Worm (Caenorhabditis elegans): ENCODE data around the gene F52D2.7.

DNA sequence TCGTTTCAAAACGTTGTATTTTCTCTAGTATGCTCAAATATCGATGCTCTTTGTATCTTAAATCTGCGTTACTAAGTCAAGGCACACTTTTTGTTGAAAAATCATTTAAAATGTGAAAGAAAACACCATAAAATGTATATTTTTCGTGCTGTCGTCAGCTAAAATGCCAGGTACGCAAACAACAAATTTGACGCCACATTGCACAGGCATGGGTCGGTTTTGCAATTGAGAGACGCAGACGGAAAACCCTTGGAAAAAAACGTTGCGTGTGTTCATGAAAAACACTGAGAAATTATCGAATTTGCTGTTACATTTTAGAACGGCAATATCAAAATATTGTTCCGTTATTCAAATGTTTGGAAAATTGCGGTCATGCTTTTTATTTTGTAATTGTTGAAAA is 2.5 kb downstream of the F52D2.7 start:
- TF ChIP-seq tbx-11 (GFP tag; IDR thresholded peaks at IDR 0.05) = no peak
- no peak for TF ChIP-seq tra-4 (tag; optimal IDR thresholded peaks at IDR 0.05)
- peak; percentile 29 for TF ChIP-seq F13C5.2 (tag; optimal IDR thresholded peaks at IDR 0.05)
- no peak for TF ChIP-seq ama-1 (optimal IDR thresholded peaks at IDR 0.05)
- TF ChIP-seq scrt-1 (GFP tag; IDR thresholded peaks at IDR 0.05) = no peak
- no peak for TF ChIP-seq hnd-1 (tag; optimal IDR thresholded peaks at IDR 0.05)
- TF ChIP-seq ets-7 (tag; optimal IDR thresholded peaks at IDR 0.05) = no peak
- no peak for TF ChIP-seq B0310.2 (tag; optimal IDR thresholded peaks at IDR 0.05)
- no peak for TF ChIP-seq flt-1 (GFP tag; IDR thresholded peaks at IDR 0.05)
- TF ChIP-seq pes-1 (GFP tag; IDR thresholded peaks at IDR 0.05) = no peak
- TF ChIP-seq ceh-13 (GFP tag; optimal IDR thresholded peaks at IDR 0.05) = no peak
- TF ChIP-seq hmg-4 (GFP tag; optimal IDR thresholded peaks at IDR 0.05) = no peak
- no peak for TF ChIP-seq aly-1 (tag; optimal IDR thresholded peaks at IDR 0.05)
- TF ChIP-seq sea-1 (GFP tag; conservative IDR thresholded peaks at IDR 0.05) = no peak

Measured in whole organism, early embryonic.